Worm (Caenorhabditis elegans) whole organism, mixed stage, embryonic: ENCODE measurements around the gene C14C10.1.

Experiments used
- ces-1 ChIP-seq: fragments of 150-350 bp; optimal IDR thresholded peaks from 2 replicates; lab custom pipeline; 2014; ENCODE audit warnings: missing biosample characterization, missing genetic modification reagents, missing genetic modification characterization
- nhr-12 ChIP-seq: fragments of 150-350 bp; optimal IDR thresholded peaks from 2 replicates; lab custom pipeline; 2014; ENCODE audit warnings: missing biosample characterization, missing genetic modification characterization
- nhr-76 ChIP-seq: sonication (generic microtip); optimal IDR thresholded peaks from 2 replicates; lab custom pipeline; 2017; ENCODE audit warnings: missing biosample characterization, missing genetic modification characterization
- pha-4 ChIP-seq: fragments of 150-350 bp; optimal IDR thresholded peaks from 2 replicates; lab custom pipeline; 2018; ENCODE audit warnings: missing biosample characterization, missing genetic modification reagents, missing genetic modification characterization
- sem-2 ChIP-seq: fragments of 200-800 bp; sonication (Bioruptor generic); optimal IDR thresholded peaks from 2 replicates; lab custom pipeline; 2018; ENCODE audit warnings: mild to moderate bottlenecking, missing genetic modification characterization, missing compliant biosample characterization
- sptf-1 ChIP-seq: sonication (generic microtip); optimal IDR thresholded peaks from 2 replicates; lab custom pipeline; 2017; ENCODE audit warnings: mild to moderate bottlenecking, missing genetic modification characterization, moderate library complexity, missing compliant biosample characterization
- unc-62 ChIP-seq: fragments of 150-350 bp; optimal IDR thresholded peaks from 2 replicates; lab custom pipeline; 2014; ENCODE audit warnings: missing biosample characterization, missing genetic modification reagents, missing genetic modification characterization

DNA sequence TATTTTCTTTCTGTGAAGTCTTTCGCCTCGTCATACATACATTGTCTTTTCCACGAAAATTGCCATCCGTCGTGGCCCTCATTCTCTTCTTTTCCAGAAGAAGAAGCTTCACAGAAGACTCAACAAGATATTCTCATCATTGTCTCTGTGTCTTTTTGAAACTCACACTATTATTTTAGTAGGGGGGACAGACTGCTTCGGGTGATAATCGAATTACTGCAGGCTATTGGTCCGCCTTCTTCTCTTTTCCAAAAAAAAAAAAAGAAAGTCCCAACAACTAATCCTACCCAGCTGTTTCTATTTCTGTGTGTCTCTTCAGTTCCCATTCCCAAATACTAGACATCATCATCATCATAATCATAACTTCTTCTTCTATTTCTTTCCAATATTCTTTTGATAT is 4.7 kb upstream of the C14C10.1 start:
- no peak for TF ChIP-seq sem-2 (GFP tag; lab: Kevin White, UChicago)
- TF ChIP-seq sptf-1 = no peak
- no peak for TF ChIP-seq nhr-76 (tag; lab: Kevin White, UChicago)
- no peak for TF ChIP-seq unc-62
- TF ChIP-seq nhr-12 (tag; lab: Kevin White, UChicago) = no peak
- peak; percentile 94 for TF ChIP-seq ces-1
- no peak for TF ChIP-seq pha-4 (tag; lab: Kevin White, UChicago)
